Fruit fly (Drosophila melanogaster): ENCODE results near the gene CG14238.
A peak's percentile ranks its signal among the peaks of the same experiment; 100 is the strongest.

CG14238 gene

DNA sequence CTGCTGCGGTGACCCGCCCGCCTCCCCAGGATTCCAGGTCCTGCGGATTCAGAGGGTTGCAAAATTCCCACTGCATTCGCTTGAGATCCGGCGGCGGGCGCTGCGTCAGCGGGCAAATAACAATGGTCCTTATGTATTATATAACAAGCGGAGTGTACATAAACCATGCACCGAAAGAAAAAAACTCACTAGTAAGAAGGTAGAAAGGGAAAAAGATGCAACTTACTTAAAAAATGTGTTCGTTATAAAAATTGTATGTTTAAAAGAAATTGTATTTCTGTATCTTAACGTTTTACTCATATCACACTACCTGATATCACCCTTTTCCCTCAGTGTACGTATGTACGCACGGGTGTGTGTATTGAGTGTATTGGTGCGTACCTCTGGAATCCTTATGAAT lies 41.1 kb downstream of the CG14238 start (continued):
- peak; percentile 34; the same call in 1 of the 2 replicates for TF ChIP-seq Gug (GFP tag; IDR thresholded peaks at IDR 0.05)
- peak; percentile 52 for TF ChIP-seq CG9139 (GFP tag; optimal IDR thresholded peaks at IDR 0.05)
- TF ChIP-seq CG6276 (GFP tag; optimal IDR thresholded peaks at IDR 0.05): no peak
- peak; percentile 92 for TF ChIP-seq Eip78C (GFP tag)
- TF ChIP-seq Hr38 (GFP tag; optimal IDR thresholded peaks at IDR 0.05): no peak
- TF ChIP-seq CG6854 (GFP tag; optimal IDR thresholded peaks at IDR 0.05): peak; percentile 36
- no peak for TF ChIP-seq CG11294 (GFP tag; IDR thresholded peaks at IDR 0.05)
- peak; percentile 76 for TF ChIP-seq CG3919 (GFP tag; optimal IDR thresholded peaks at IDR 0.05)
- TF ChIP-seq Met (GFP tag; optimal IDR thresholded peaks at IDR 0.05): peak; percentile 77
- TF ChIP-seq Hr39 (GFP tag; optimal IDR thresholded peaks at IDR 0.05): peak; percentile 76
- TF ChIP-seq fkh (GFP tag; optimal IDR thresholded peaks at IDR 0.05): no peak
- peak; percentile 63 for TF ChIP-seq CG1621 (tag; optimal IDR thresholded peaks at IDR 0.05)
- peak; percentile 75 for TF ChIP-seq topi (GFP tag; optimal IDR thresholded peaks at IDR 0.05)

DNA sequence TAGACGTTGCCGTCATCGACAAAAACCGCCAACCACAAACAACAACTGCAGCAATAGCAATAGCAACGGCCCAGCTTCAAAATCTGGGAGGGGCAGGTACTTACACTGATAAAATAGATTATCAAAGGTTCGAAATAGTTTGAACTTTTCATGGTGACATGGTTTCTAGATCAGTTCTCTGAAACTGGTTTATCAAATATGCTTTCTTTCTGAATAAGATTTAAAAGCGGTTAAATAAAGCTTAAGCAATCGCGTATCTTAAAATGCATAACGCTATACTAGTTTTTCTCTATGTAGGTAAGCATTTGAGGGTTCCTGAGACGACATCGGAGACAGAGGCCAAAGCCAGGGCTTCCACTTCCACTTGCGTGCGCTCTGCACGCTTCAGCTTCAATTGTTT lies 42.3 kb downstream of the CG14238 start:
- TF ChIP-seq CG31627 (GFP tag; optimal IDR thresholded peaks at IDR 0.05): no peak
- TF ChIP-seq ss (GFP tag; optimal IDR thresholded peaks at IDR 0.05): peak; percentile 29 to 32
- TF ChIP-seq fkh (GFP tag; optimal IDR thresholded peaks at IDR 0.05): no peak
- TF ChIP-seq CG8119 (GFP tag; IDR thresholded peaks at IDR 0.05): peak; percentile 73
- TF ChIP-seq CG8319 (GFP tag; optimal IDR thresholded peaks at IDR 0.05): no peak
- TF ChIP-seq Eip78C (GFP tag): peak; percentile 84
- TF ChIP-seq dsx (GFP tag; optimal IDR thresholded peaks at IDR 0.05; ENCODE audit: poor library complexity, severe bottlenecking): peak; percentile 31
- TF ChIP-seq topi (GFP tag; optimal IDR thresholded peaks at IDR 0.05): no peak
- peak; percentile 45 for TF ChIP-seq Ets96B (tag; optimal IDR thresholded peaks at IDR 0.05)
- peak; percentile 27 for TF ChIP-seq CG11762 (GFP tag; optimal IDR thresholded peaks at IDR 0.05; ENCODE audit: insufficient read depth)
- TF ChIP-seq vri (GFP tag; optimal IDR thresholded peaks at IDR 0.05): no peak
- no peak for TF ChIP-seq CG6854 (GFP tag; optimal IDR thresholded peaks at IDR 0.05)
- peak; percentile 56; the same call in 1 of the 2 replicates for TF ChIP-seq CG11294 (GFP tag; IDR thresholded peaks at IDR 0.05)
- TF ChIP-seq CG10631 (GFP tag; optimal IDR thresholded peaks at IDR 0.05): peak; percentile 58
- peak; percentile 41 for TF ChIP-seq spab (GFP tag; optimal IDR thresholded peaks at IDR 0.05)
- peak; percentile 11 for TF ChIP-seq CG16779 (tag; optimal IDR thresholded peaks at IDR 0.05)
- no peak for TF ChIP-seq esn (GFP tag; optimal IDR thresholded peaks at IDR 0.05)
- peak; percentile 76 for TF ChIP-seq Hr4 (GFP tag; optimal IDR thresholded peaks at IDR 0.05)
- no peak for TF ChIP-seq Eip93F (GFP tag; optimal IDR thresholded peaks at IDR 0.05)
- TF ChIP-seq fd59A (GFP tag; optimal IDR thresholded peaks at IDR 0.05): peak; percentile 29
- TF ChIP-seq acj6 (GFP tag; optimal IDR thresholded peaks at IDR 0.05): peak; percentile 37
- TF ChIP-seq CG8632 (GFP tag; optimal IDR thresholded peaks at IDR 0.05): no peak
- peak; percentile 33 for TF ChIP-seq OdsH (GFP tag; optimal IDR thresholded peaks at IDR 0.05)
- no peak for TF ChIP-seq Smox (GFP tag; optimal IDR thresholded peaks at IDR 0.05)
- peak; percentile 34 for TF ChIP-seq CG10669 (GFP tag; optimal IDR thresholded peaks at IDR 0.05)
- TF ChIP-seq dac (GFP tag; optimal IDR thresholded peaks at IDR 0.05): peak; percentile 44
- peak; percentile 71 for TF ChIP-seq Lpt (GFP tag; optimal IDR thresholded peaks at IDR 0.05)
- TF ChIP-seq Ets21C (GFP tag; optimal IDR thresholded peaks at IDR 0.05): no peak
- TF ChIP-seq Hr38 (GFP tag; optimal IDR thresholded peaks at IDR 0.05): no peak
- TF ChIP-seq CG3032 (tag; optimal IDR thresholded peaks at IDR 0.05): peak; percentile 48
- no peak for TF ChIP-seq CG34406 (GFP tag; optimal IDR thresholded peaks at IDR 0.05)
- peak; percentile 1 for TF ChIP-seq Hr39 (GFP tag; optimal IDR thresholded peaks at IDR 0.05)
- peak; percentile 12 for TF ChIP-seq lz (GFP tag; optimal IDR thresholded peaks at IDR 0.05)
- no peak for TF ChIP-seq Blimp-1 (GFP tag; optimal IDR thresholded peaks at IDR 0.05)
- peak; percentile 64 for TF ChIP-seq CG6276 (GFP tag; optimal IDR thresholded peaks at IDR 0.05)
- peak; percentile 74 for TF ChIP-seq CG6163 (GFP tag; IDR thresholded peaks at IDR 0.05)
- no peak for TF ChIP-seq Sox102F (GFP tag; optimal IDR thresholded peaks at IDR 0.05)
- TF ChIP-seq Eip75B (GFP tag; optimal IDR thresholded peaks at IDR 0.05): peak; percentile 38
- TF ChIP-seq Gug (GFP tag; IDR thresholded peaks at IDR 0.05): no peak
- TF ChIP-seq Sox14 (GFP tag; optimal IDR thresholded peaks at IDR 0.05): peak; percentile 33
- TF ChIP-seq Sox15 (GFP tag; optimal IDR thresholded peaks at IDR 0.05): no peak
- peak; percentile 78 for TF ChIP-seq CG32006 (GFP tag; optimal IDR thresholded peaks at IDR 0.05)
- TF ChIP-seq cyc (GFP tag; optimal IDR thresholded peaks at IDR 0.05): no peak
- peak; percentile 4 for TF ChIP-seq Met (GFP tag; optimal IDR thresholded peaks at IDR 0.05)
- no peak for TF ChIP-seq fd85E (GFP tag; optimal IDR thresholded peaks at IDR 0.05)
- TF ChIP-seq pdm3 (GFP tag; optimal IDR thresholded peaks at IDR 0.05): peak; percentile 58
